Worm (Caenorhabditis elegans): ENCODE results near the gene rcd-1.

DNA sequence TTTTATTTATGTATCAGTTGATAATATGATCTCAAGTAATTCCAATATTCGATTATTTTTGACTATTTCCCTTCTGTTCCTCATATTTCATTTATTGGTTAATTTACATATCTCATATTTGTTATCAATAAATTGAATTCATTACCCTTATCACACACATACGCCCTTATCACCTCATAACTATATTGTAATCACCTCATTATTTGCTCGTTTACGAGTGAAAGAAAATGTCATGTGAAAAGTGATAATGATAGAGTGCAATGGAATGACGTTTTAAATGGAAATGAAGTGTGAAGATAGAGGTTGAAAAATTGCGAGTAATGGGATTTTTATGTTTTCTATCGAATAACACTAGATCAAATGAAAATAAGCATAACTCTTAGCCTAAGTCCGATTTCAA, 32.8 kb downstream of the rcd-1 start:
- no peak for TF ChIP-seq rnt-1 (tag; optimal IDR thresholded peaks at IDR 0.05)
- TF ChIP-seq madf-2 (tag; optimal IDR thresholded peaks at IDR 0.05): no peak
- no peak for TF ChIP-seq pag-3 (tag; optimal IDR thresholded peaks at IDR 0.05; ENCODE audit: borderline replicate concordance)
- TF ChIP-seq unc-55 (GFP tag; optimal IDR thresholded peaks at IDR 0.05): no peak
- TF ChIP-seq unc-86 (tag; optimal IDR thresholded peaks at IDR 0.05): no peak
- no peak for TF ChIP-seq ahr-1 (tag; optimal IDR thresholded peaks at IDR 0.05)
- no peak for TF ChIP-seq fkh-10 (GFP tag; optimal IDR thresholded peaks at IDR 0.05)
- no peak for TF ChIP-seq ama-1 (optimal IDR thresholded peaks at IDR 0.05)
